Worm (Caenorhabditis elegans): ENCODE measurements around the gene F45B8.5.

Gene F45B8.5

ce11 chrX:14946464-14947354 lies 19.2 kb upstream of the F45B8.5 start (continued):
- TF ChIP-seq nhr-102 (tag; optimal IDR thresholded peaks at IDR 0.05): peak; percentile 71
- no peak for TF ChIP-seq arid-1 (GFP tag; conservative IDR thresholded peaks at IDR 0.05)
- TF ChIP-seq hif-1 (tag; optimal IDR thresholded peaks at IDR 0.05): peak in 1 of 2 experiments; percentile 11
- TF ChIP-seq unc-62 (GFP tag; optimal IDR thresholded peaks at IDR 0.05 in 1 of 2): peak; percentile 11 to 93
- no peak for TF ChIP-seq unc-62 (tag; optimal IDR thresholded peaks at IDR 0.05)
- no peak for TF ChIP-seq nhr-41 (GFP tag; IDR thresholded peaks at IDR 0.05)

- peak; percentile 1 for TF ChIP-seq dve-1 (tag; optimal IDR thresholded peaks at IDR 0.05; ENCODE audit: insufficient read depth)
- TF ChIP-seq daf-16 (GFP tag; optimal IDR thresholded peaks at IDR 0.05): no peak
- TF ChIP-seq daf-16 (tag; optimal IDR thresholded peaks at IDR 0.05): peak; percentile 46
- peak; percentile 9 for TF ChIP-seq nhr-28 (tag; optimal IDR thresholded peaks at IDR 0.05)
- TF ChIP-seq hlh-30 (tag; optimal IDR thresholded peaks at IDR 0.05; ENCODE audit: insufficient read depth): peak; percentile 85
- no peak for TF ChIP-seq nhr-11 (tag; optimal IDR thresholded peaks at IDR 0.05)
- no peak for TF ChIP-seq ces-1 (GFP tag; optimal IDR thresholded peaks at IDR 0.05)
These were observed 18.5 kb upstream of the F45B8.5 start for ce11 chrX:14947355-14947668.

ce11 chrX:14951797-14952196 lies 14.1 kb upstream of the F45B8.5 start:
- TF ChIP-seq Y5F2A.4 (GFP tag; optimal IDR thresholded peaks at IDR 0.05): no peak
- TF ChIP-seq pqm-1 (tag; optimal IDR thresholded peaks at IDR 0.05): no peak
- peak; percentile 54; the same call in 1 of the 2 replicates for TF ChIP-seq snpc-1.2 (GFP tag; IDR thresholded peaks at IDR 0.05)
- no peak for TF ChIP-seq jun-1 (tag; optimal IDR thresholded peaks at IDR 0.05)

ce11 chrX:14954548-14954947 lies 11.3 kb upstream of the F45B8.5 start, which contains the start of gene pag-3:
pag-3 (minus strand) TSS chrX:14954648.
- TF ChIP-seq unc-62 (GFP tag; optimal IDR thresholded peaks at IDR 0.05 in 1 of 2): peak in 1 of 2 experiments; percentile 23
- no peak for TF ChIP-seq unc-62 (tag; optimal IDR thresholded peaks at IDR 0.05)
- no peak for TF ChIP-seq ceh-32 (tag; optimal IDR thresholded peaks at IDR 0.05; ENCODE audit: poor library complexity)

- TF ChIP-seq lin-1 (GFP tag; IDR thresholded peaks at IDR 0.05) (no peak), unc-62 (GFP tag; optimal IDR thresholded peaks at IDR 0.05 in 1 of 2) (peak in 1 of 2 experiments; percentile 84), unc-62 (tag; optimal IDR thresholded peaks at IDR 0.05) (no peak)
These were observed 8.7 kb upstream of the F45B8.5 start for ce11 chrX:14957176-14957575.

- TF ChIP-seq nhr-25 (tag; optimal IDR thresholded peaks at IDR 0.05; ENCODE audit: borderline replicate concordance, insufficient read depth) (no peak), unc-62 (GFP tag; optimal IDR thresholded peaks at IDR 0.05 in 1 of 2) (peak in 1 of 2 experiments; percentile 97), unc-62 (tag; optimal IDR thresholded peaks at IDR 0.05) (no peak), nhr-111 (GFP tag; optimal IDR thresholded peaks at IDR 0.05) (no peak)
These were observed 7.5 kb upstream of the F45B8.5 start for ce11 chrX:14958401-14958800.

ce11 chrX:14959393-14960073 lies 6.3 kb upstream of the F45B8.5 start:
- TF ChIP-seq unc-62 (GFP tag; optimal IDR thresholded peaks at IDR 0.05 in 1 of 2) (peak in 1 of 2 experiments; percentile 67), unc-62 (tag; optimal IDR thresholded peaks at IDR 0.05) (no peak), mep-1 (tag; optimal IDR thresholded peaks at IDR 0.05) (no peak)

ce11 chrX:14960841-14961240 lies 5.0 kb upstream of the F45B8.5 start:
- TF ChIP-seq nhr-237 (tag; optimal IDR thresholded peaks at IDR 0.05) (no peak), madf-5 (GFP tag; IDR thresholded peaks at IDR 0.05) (0 out of 4 replicates have a peak, but pooled peaks of 1 of the 2 experiments have one; percentile 43), saeg-2 (GFP tag; IDR thresholded peaks at IDR 0.05) (no peak), set-16 (GFP tag; IDR thresholded peaks at IDR 0.05) (peak; percentile 92), fos-1 (tag; optimal IDR thresholded peaks at IDR 0.05) (no peak), F26F4.8 (GFP tag; conservative IDR thresholded peaks at IDR 0.05) (no peak)

All from whole organism, L4 larva.